Worm (Caenorhabditis elegans) whole organism, young adult: ENCODE results near the gene srlf-14.

Experiments
- B0019.2 ChIP-seq: fragments of 200-800 bp; sonication (Bioruptor generic); conservative IDR thresholded peaks from 2 replicates; pipeline ENCODE4 v1.3.6; 2022; ENCODE audit warnings: missing genetic modification reagents, missing genetic modification characterization, missing compliant biosample characterization
- B0035.1 ChIP-seq: sonication (generic microtip); optimal IDR thresholded peaks from 2 replicates; lab custom pipeline; 2016; ENCODE audit warnings: missing genetic modification characterization, mild to moderate bottlenecking, missing compliant biosample characterization, missing genotype, missing genetic modification reagents
- F10E7.11 ChIP-seq: sonication (generic microtip); optimal IDR thresholded peaks from 2 replicates; lab custom pipeline; 2017; ENCODE audit warnings: mild to moderate bottlenecking, missing genetic modification characterization, moderate library complexity, missing compliant biosample characterization
- F23B12.7 ChIP-seq: sonication (generic microtip); optimal IDR thresholded peaks from 2 replicates; lab custom pipeline; 2017; ENCODE audit warnings: missing genetic modification characterization, mild to moderate bottlenecking, missing compliant biosample characterization, antibody characterized with exemption, moderate library complexity; ENCODE audit not compliant: insufficient read depth
- F33H1.4 ChIP-seq: fragments of 200-800 bp; sonication (Bioruptor generic); IDR thresholded peaks from 2 replicates; pipeline ENCODE4 v1.3.6; 2022; ENCODE audit warnings: missing genetic modification reagents, missing genetic modification characterization, missing compliant biosample characterization
- F39B2.1 ChIP-seq: fragments of 200-800 bp; sonication (Bioruptor generic); IDR thresholded peaks from 2 replicates; pipeline ENCODE4 v1.3.6; 2022; ENCODE audit warnings: missing genetic modification reagents, missing genetic modification characterization, missing compliant biosample characterization
- F49E8.2 ChIP-seq: sonication (generic microtip); optimal IDR thresholded peaks from 3 replicates; lab custom pipeline; 2017; ENCODE audit warnings: missing genetic modification characterization, mild to moderate bottlenecking, missing compliant biosample characterization, antibody characterized with exemption, moderate library complexity; ENCODE audit not compliant: insufficient read depth
- F57C9.4 ChIP-seq: sonication (generic microtip); optimal IDR thresholded peaks from 2 replicates; lab custom pipeline; 2017; ENCODE audit warnings: mild to moderate bottlenecking, missing genetic modification characterization, missing compliant biosample characterization
- K12H6.12 ChIP-seq: fragments of 200-800 bp; sonication (Bioruptor generic); optimal IDR thresholded peaks from 2 replicates; lab custom pipeline; 2018; ENCODE audit warnings: mild to moderate bottlenecking, missing genetic modification characterization, missing compliant biosample characterization
- Y53G8AR.9 ChIP-seq: fragments of 200-800 bp; sonication (Bioruptor generic); conservative IDR thresholded peaks from 2 replicates; pipeline ENCODE4 v1.3.6; 2022; ENCODE audit warnings: missing genetic modification reagents, missing genetic modification characterization, missing compliant biosample characterization
- Y79H2A.3 ChIP-seq: fragments of 200-800 bp; sonication (Bioruptor generic); conservative IDR thresholded peaks from 2 replicates; pipeline ENCODE4 v1.3.6; 2022; ENCODE audit warnings: missing genetic modification reagents, missing genetic modification characterization, missing compliant biosample characterization
- Y95B8A.8 ChIP-seq: fragments of 200-800 bp; sonication (Bioruptor generic); IDR thresholded peaks from 2 replicates; pipeline ENCODE4 v1.3.6; 2022; ENCODE audit warnings: missing genetic modification reagents, missing genetic modification characterization, missing compliant biosample characterization
- aptf-2 ChIP-seq: fragments of 200-800 bp; sonication (Bioruptor generic); conservative IDR thresholded peaks from 2 replicates; pipeline ENCODE4 v1.3.6; 2022; ENCODE audit warnings: missing genetic modification reagents, missing genetic modification characterization, missing compliant biosample characterization
- atf-7 ChIP-seq: sonication (generic microtip); optimal IDR thresholded peaks from 2 replicates; lab custom pipeline; 2017; ENCODE audit warnings: mild to moderate bottlenecking, missing genetic modification characterization, missing compliant biosample characterization
- attf-3 ChIP-seq: fragments of 200-800 bp; sonication (Bioruptor generic); conservative IDR thresholded peaks from 2 replicates; pipeline ENCODE4 v1.3.6; 2022; ENCODE audit warnings: missing genetic modification reagents, missing genetic modification characterization, missing compliant biosample characterization
- attf-5 ChIP-seq: fragments of 200-800 bp; sonication (Bioruptor generic); optimal IDR thresholded peaks from 2 replicates; lab custom pipeline; 2018; ENCODE audit warnings: mild to moderate bottlenecking, missing genetic modification characterization, missing compliant biosample characterization
- attf-6 ChIP-seq: fragments of 200-800 bp; sonication (Bioruptor generic); IDR thresholded peaks from 2 replicates; pipeline ENCODE4 v1.3.6; 2022; ENCODE audit warnings: missing genetic modification reagents, missing genetic modification characterization, missing compliant biosample characterization
- ceh-100 ChIP-seq: fragments of 200-800 bp; sonication (Bioruptor generic); IDR thresholded peaks from 2 replicates; pipeline ENCODE4 v1.3.6; 2022; ENCODE audit warnings: missing genetic modification reagents, missing genetic modification characterization, missing compliant biosample characterization
- ceh-58 ChIP-seq: fragments of 200-800 bp; sonication (Bioruptor generic); IDR thresholded peaks from 2 replicates; pipeline ENCODE4 v1.3.6; 2022; ENCODE audit warnings: missing genetic modification characterization, missing compliant biosample characterization
- ceh-91 ChIP-seq: fragments of 200-800 bp; sonication (Bioruptor generic); IDR thresholded peaks from 2 replicates; pipeline ENCODE4 v1.3.6; 2022; ENCODE audit warnings: missing genetic modification reagents, missing genetic modification characterization, missing compliant biosample characterization
- chd-7 ChIP-seq: sonication (generic microtip); optimal IDR thresholded peaks from 2 replicates; lab custom pipeline; 2016; ENCODE audit warnings: mild to moderate bottlenecking, missing genetic modification characterization, moderate library complexity, missing compliant biosample characterization
- dpff-1 ChIP-seq: sonication (generic microtip); optimal IDR thresholded peaks from 2 replicates; lab custom pipeline; 2017; ENCODE audit warnings: mild to moderate bottlenecking, missing genetic modification characterization, missing compliant biosample characterization
- dpl-1 ChIP-seq: fragments of 150-350 bp; optimal IDR thresholded peaks from 2 replicates; lab custom pipeline; 2014; ENCODE audit warnings: missing biosample characterization, missing genetic modification reagents, missing genetic modification characterization
- efl-1 ChIP-seq: fragments of 150-350 bp; optimal IDR thresholded peaks from 2 replicates; lab custom pipeline; 2014; ENCODE audit warnings: missing biosample characterization, missing genetic modification reagents, missing genetic modification characterization
- egl-18 ChIP-seq: fragments of 200-800 bp; sonication (Bioruptor generic); IDR thresholded peaks from 2 replicates; pipeline ENCODE4 v1.3.6; 2022; ENCODE audit warnings: missing genetic modification reagents, missing genetic modification characterization, missing compliant biosample characterization
- egl-44 ChIP-seq: fragments of 200-800 bp; sonication (Bioruptor generic); IDR thresholded peaks from 2 replicates; pipeline ENCODE4 v1.3.6; 2022; ENCODE audit warnings: missing genetic modification reagents, missing genetic modification characterization, missing compliant biosample characterization
- egrh-3 ChIP-seq: fragments of 200-800 bp; sonication (Bioruptor generic); IDR thresholded peaks from 2 replicates; pipeline ENCODE4 v1.3.6; 2022; ENCODE audit warnings: missing genetic modification reagents, missing genetic modification characterization, missing compliant biosample characterization
- hlh-12 ChIP-seq: sonication (generic microtip); optimal IDR thresholded peaks from 2 replicates; lab custom pipeline; 2016; ENCODE audit warnings: missing genetic modification characterization, missing compliant biosample characterization
- hsf-1 ChIP-seq: fragments of 200-800 bp; sonication (Bioruptor generic); IDR thresholded peaks from 2 replicates; pipeline ENCODE4 v1.3.6; 2022; ENCODE audit warnings: missing genetic modification reagents, missing genetic modification characterization, missing compliant biosample characterization
- let-526 ChIP-seq: fragments of 200-800 bp; sonication (Bioruptor generic); IDR thresholded peaks from 2 replicates; pipeline ENCODE4 v1.3.6; 2022; ENCODE audit warnings: missing genetic modification reagents, missing genetic modification characterization, missing compliant biosample characterization
- lin-26 ChIP-seq: fragments of 200-800 bp; sonication (Bioruptor generic); IDR thresholded peaks from 2 replicates; pipeline ENCODE4 v1.3.6; 2022; ENCODE audit warnings: missing genetic modification reagents, missing genetic modification characterization, missing compliant biosample characterization
- lin-40 ChIP-seq: sonication (generic microtip); optimal IDR thresholded peaks from 2 replicates; lab custom pipeline; 2016; ENCODE audit warnings: missing genetic modification characterization, mild to moderate bottlenecking, missing compliant biosample characterization, missing genotype, missing genetic modification reagents
- madf-3 ChIP-seq: fragments of 200-800 bp; sonication (Bioruptor generic); IDR thresholded peaks from 2 replicates; pipeline ENCODE4 v1.3.6; 2022; ENCODE audit warnings: missing genetic modification reagents, missing genetic modification characterization, missing compliant biosample characterization
- mcd-1 ChIP-seq: fragments of 200-800 bp; sonication (Bioruptor generic); IDR thresholded peaks from 2 replicates; pipeline ENCODE4 v1.3.6; 2022; ENCODE audit warnings: missing genetic modification reagents, missing genetic modification characterization, missing compliant biosample characterization
- mes-4 ChIP-seq: sonication (generic microtip); optimal IDR thresholded peaks from 2 replicates; lab custom pipeline; 2016; ENCODE audit warnings: missing genotype, missing genetic modification characterization, missing compliant biosample characterization
- mxl-1 ChIP-seq: sonication (generic microtip); optimal IDR thresholded peaks from 2 replicates; lab custom pipeline; 2016; ENCODE audit warnings: missing genetic modification characterization, missing compliant biosample characterization
- nfya-2 ChIP-seq: fragments of 200-800 bp; sonication (Bioruptor generic); IDR thresholded peaks from 2 replicates; pipeline ENCODE4 v1.3.6; 2022; ENCODE audit warnings: missing genetic modification reagents, missing genetic modification characterization, missing compliant biosample characterization
- nhr-120 ChIP-seq: fragments of 200-800 bp; sonication (Bioruptor generic); IDR thresholded peaks from 2 replicates; pipeline ENCODE4 v1.3.6; 2022; ENCODE audit warnings: missing genetic modification characterization, missing compliant biosample characterization
- nhr-179 ChIP-seq: sonication (generic microtip); optimal IDR thresholded peaks from 2 replicates; lab custom pipeline; 2016; ENCODE audit warnings: mild to moderate bottlenecking, missing genetic modification characterization, missing compliant biosample characterization
- rec-8 ChIP-seq, 2 experiments: sonication (generic microtip); optimal IDR thresholded peaks; 2 replicates each; lab custom pipeline; 2016; ENCODE audit warnings: mild to moderate bottlenecking in 2 of 2, missing genetic modification characterization in 2 of 2, missing genetic modification reagents in 2 of 2, missing genotype in 2 of 2, missing biosample characterization in 1 of 2, missing compliant biosample characterization in 1 of 2, moderate library complexity in 1 of 2
- sea-2 ChIP-seq: fragments of 200-800 bp; sonication (Bioruptor generic); IDR thresholded peaks from 2 replicates; pipeline ENCODE4 v1.3.6; 2022; ENCODE audit warnings: missing genetic modification characterization, missing compliant biosample characterization
- somi-1 ChIP-seq: fragments of 200-800 bp; sonication (Bioruptor generic); optimal IDR thresholded peaks from 2 replicates; lab custom pipeline; 2018; ENCODE audit warnings: mild to moderate bottlenecking, missing genetic modification characterization, missing compliant biosample characterization
- sptf-2 ChIP-seq: fragments of 200-800 bp; sonication (Bioruptor generic); optimal IDR thresholded peaks from 2 replicates; lab custom pipeline; 2018; ENCODE audit warnings: mild to moderate bottlenecking, missing genetic modification characterization, missing compliant biosample characterization
- tlf-1 ChIP-seq: fragments of 200-800 bp; sonication (Bioruptor generic); optimal IDR thresholded peaks from 2 replicates; lab custom pipeline; 2018; ENCODE audit warnings: mild to moderate bottlenecking, missing genetic modification characterization, missing compliant biosample characterization
- unc-62 ChIP-seq: fragments of 150-350 bp; optimal IDR thresholded peaks from 2 replicates; lab custom pipeline; 2014; ENCODE audit warnings: missing biosample characterization, missing genetic modification reagents, missing genetic modification characterization
- xnd-1 ChIP-seq: sonication (generic microtip); optimal IDR thresholded peaks from 2 replicates; lab custom pipeline; 2016; ENCODE audit warnings: missing genotype, missing genetic modification reagents, missing genetic modification characterization, missing compliant biosample characterization
- ztf-25 ChIP-seq: fragments of 200-800 bp; sonication (Bioruptor generic); IDR thresholded peaks from 2 replicates; pipeline ENCODE4 v1.3.6; 2022; ENCODE audit warnings: missing genetic modification reagents, missing genetic modification characterization, missing compliant biosample characterization
- ztf-26 ChIP-seq: sonication (generic microtip); optimal IDR thresholded peaks from 2 replicates; lab custom pipeline; 2017; ENCODE audit warnings: missing genetic modification characterization, missing compliant biosample characterization

Gene srlf-14

ce11 chrIV:10933777-10934546 is 39.8 kb upstream of the srlf-14 start (continued):
- TF ChIP-seq mes-4 (tag; lab: Kevin White, UChicago): no peak
- TF ChIP-seq F10E7.11 (tag; lab: Kevin White, UChicago): peak; percentile 32
- no peak for TF ChIP-seq nfya-2
- TF ChIP-seq egl-44 (GFP tag; lab: Robert Waterston, UW): peak; percentile 40; the same call in 1 of the 2 replicates
- no peak for TF ChIP-seq xnd-1
- no peak for TF ChIP-seq sptf-2
- no peak for TF ChIP-seq efl-1 (GFP tag; lab: Kevin White, UChicago)
- peak; percentile 65 for TF ChIP-seq Y79H2A.3
- peak; percentile 6 for TF ChIP-seq lin-40 (tag; lab: Kevin White, UChicago)
- TF ChIP-seq mcd-1 (GFP tag; lab: Robert Waterston, UW): peak; percentile 67
- no peak for TF ChIP-seq mxl-1 (tag; lab: Kevin White, UChicago)
- peak; percentile 43; the same call in 1 of the 2 replicates for TF ChIP-seq ceh-100
- no peak for TF ChIP-seq B0019.2 (GFP tag; lab: Robert Waterston, UW)
- no peak for TF ChIP-seq hlh-12 (tag; lab: Kevin White, UChicago)
- peak; percentile 33 for TF ChIP-seq B0035.1
- no peak for TF ChIP-seq egl-18 (GFP tag; lab: Robert Waterston, UW)
- TF ChIP-seq lin-26: no peak
- no peak for TF ChIP-seq aptf-2 (GFP tag; lab: Robert Waterston, UW)
- TF ChIP-seq nhr-179 (tag; lab: Kevin White, UChicago): no peak
- TF ChIP-seq attf-3: no peak
- no peak for TF ChIP-seq somi-1 (GFP tag; lab: Kevin White, UChicago)
- TF ChIP-seq tlf-1 (GFP tag; lab: Kevin White, UChicago): peak; percentile 83
- peak; percentile 83 for TF ChIP-seq chd-7 (tag; lab: Kevin White, UChicago)
- TF ChIP-seq nhr-120 (GFP tag; lab: Robert Waterston, UW): no peak
- no peak for TF ChIP-seq dpl-1 (GFP tag; lab: Kevin White, UChicago)
- no peak for TF ChIP-seq madf-3 (GFP tag; lab: Robert Waterston, UW)
- TF ChIP-seq ztf-25 (GFP tag; lab: Robert Waterston, UW): no peak
- TF ChIP-seq F57C9.4 (tag; lab: Kevin White, UChicago): peak; percentile 5
- TF ChIP-seq Y53G8AR.9 (GFP tag; lab: Robert Waterston, UW): peak; percentile 91
- peak; percentile 43; the same call in 1 of the 2 replicates for TF ChIP-seq let-526 (GFP tag; lab: Robert Waterston, UW)
- TF ChIP-seq attf-5 (GFP tag; lab: Kevin White, UChicago): peak; percentile 32
- peak; percentile 61 for TF ChIP-seq K12H6.12
- no peak for TF ChIP-seq attf-6 (GFP tag; lab: Robert Waterston, UW)
- peak; percentile 70 for TF ChIP-seq atf-7 (tag; lab: Kevin White, UChicago)
- TF ChIP-seq rec-8 (tag; optimal IDR thresholded peaks at IDR 0.05; lab: Kevin White, UChicago): no peak
- TF ChIP-seq F23B12.7 (tag; lab: Kevin White, UChicago): no peak
- TF ChIP-seq hsf-1 (GFP tag; lab: Robert Waterston, UW): no peak
- peak; percentile 67 for TF ChIP-seq Y95B8A.8 (GFP tag; lab: Robert Waterston, UW)
- no peak for TF ChIP-seq ceh-58
- no peak for TF ChIP-seq sea-2
- no peak for TF ChIP-seq F49E8.2 (tag; lab: Kevin White, UChicago)
- no peak for TF ChIP-seq ceh-91
- TF ChIP-seq dpff-1 (tag; lab: Kevin White, UChicago): peak; percentile 69
- TF ChIP-seq unc-62: no peak
- TF ChIP-seq egrh-3 (GFP tag; lab: Robert Waterston, UW): no peak
- TF ChIP-seq ztf-26 (tag; lab: Kevin White, UChicago): no peak
- TF ChIP-seq F33H1.4: no peak
- no peak for TF ChIP-seq F39B2.1 (GFP tag; lab: Robert Waterston, UW)
